Worm (Caenorhabditis elegans): Measurements from ENCODE around the gene M70.3.
"Not testable (repeated sequence)": the region's sequence is repeated elsewhere in the genome, so short reads cannot be mapped to it uniquely, and the experiment has no call there.

- TF ChIP-seq flt-1 (GFP tag; IDR thresholded peaks at IDR 0.05); klf-2 (GFP tag; conservative IDR thresholded peaks at IDR 0.05); T22C8.4 (GFP tag; IDR thresholded peaks at IDR 0.05): not testable (repeated sequence)
Observed at ce11 chrIV:2245565-2245964, 3.3 kb upstream of the M70.3 start, which contains the start of gene M70.1.
